Fruit fly (Drosophila melanogaster): Measurements from ENCODE around the gene CG32603.

Gene CG32603

DNA sequence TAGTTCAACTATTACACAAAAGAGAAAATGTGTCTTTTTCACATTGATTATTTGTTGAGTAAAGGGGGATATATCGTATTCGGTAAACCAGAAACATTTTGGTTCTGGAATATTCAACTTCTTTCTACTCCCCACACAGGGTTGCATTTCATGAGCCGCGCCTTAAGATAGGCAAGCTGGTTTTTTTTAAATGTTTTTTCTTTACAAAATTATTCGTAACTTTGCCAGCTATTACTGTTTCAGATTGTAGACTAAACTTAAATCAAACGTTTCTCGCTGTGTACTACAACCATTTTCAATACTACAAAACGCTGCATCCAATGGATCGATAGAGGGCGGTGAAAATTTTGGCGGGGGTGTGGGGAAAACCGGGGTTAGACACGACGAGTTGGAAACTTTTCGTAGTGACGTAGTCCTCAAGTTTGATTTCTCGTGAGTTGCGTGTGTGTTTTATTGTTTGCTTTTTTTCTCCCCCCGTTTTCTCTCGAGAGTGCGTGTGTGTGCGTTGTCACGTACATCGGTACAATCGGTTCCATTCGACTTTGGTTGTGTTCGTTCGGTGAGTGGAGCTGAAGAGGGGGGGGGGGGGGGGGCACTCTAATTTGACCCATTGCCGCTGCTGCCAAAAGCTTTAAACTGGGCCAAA lies 29.3 kb downstream of the CG32603 start:
- peak; percentile 18 for TF ChIP-seq fkh (GFP tag; optimal IDR thresholded peaks at IDR 0.05)
- peak; percentile 25 for TF ChIP-seq achi (GFP tag; optimal IDR thresholded peaks at IDR 0.05)
- peak; percentile 30 for TF ChIP-seq acj6 (GFP tag; optimal IDR thresholded peaks at IDR 0.05)
- TF ChIP-seq Sox14 (GFP tag; optimal IDR thresholded peaks at IDR 0.05) = peak; percentile 2
- TF ChIP-seq Met (GFP tag; optimal IDR thresholded peaks at IDR 0.05) = no peak
- TF ChIP-seq OdsH (GFP tag; optimal IDR thresholded peaks at IDR 0.05) = peak; percentile 42
- TF ChIP-seq net (GFP tag; optimal IDR thresholded peaks at IDR 0.05) = peak; percentile 5
- peak; percentile 51 for TF ChIP-seq CG6276 (GFP tag; optimal IDR thresholded peaks at IDR 0.05)
- TF ChIP-seq dac (GFP tag; optimal IDR thresholded peaks at IDR 0.05) = peak; percentile 55
- TF ChIP-seq CG6808 (GFP tag; optimal IDR thresholded peaks at IDR 0.05) = peak; percentile 51
- TF ChIP-seq svp (GFP tag) = no peak
- TF ChIP-seq Eip78C (GFP tag) = peak; percentile 77
- TF ChIP-seq CG6792 (GFP tag; optimal IDR thresholded peaks at IDR 0.05) = no peak
- peak; percentile 66 for TF ChIP-seq CG15336 (GFP tag; IDR thresholded peaks at IDR 0.05)
- TF ChIP-seq CG10631 (GFP tag; optimal IDR thresholded peaks at IDR 0.05) = peak; percentile 12
- TF ChIP-seq dsx (GFP tag; optimal IDR thresholded peaks at IDR 0.05; ENCODE audit: poor library complexity, severe bottlenecking) = no peak
- peak; percentile 54; the same call in 2 of the 3 replicates for TF ChIP-seq CG8119 (GFP tag; IDR thresholded peaks at IDR 0.05)
- no peak for TF ChIP-seq CG34406 (GFP tag; optimal IDR thresholded peaks at IDR 0.05)
- TF ChIP-seq Eip75B (GFP tag; optimal IDR thresholded peaks at IDR 0.05) = peak; percentile 16
- TF ChIP-seq pdm3 (GFP tag; optimal IDR thresholded peaks at IDR 0.05) = peak; percentile 30
- TF ChIP-seq Lpt (GFP tag; optimal IDR thresholded peaks at IDR 0.05) = peak; percentile 34
- TF ChIP-seq CG7368 (GFP tag; optimal IDR thresholded peaks at IDR 0.05) = no peak
- no peak for TF ChIP-seq Blimp-1 (GFP tag; optimal IDR thresholded peaks at IDR 0.05)
- TF ChIP-seq eg (GFP tag; IDR thresholded peaks at IDR 0.05) = peak; percentile 72
- peak; percentile 39 for TF ChIP-seq CG3919 (GFP tag; optimal IDR thresholded peaks at IDR 0.05)
- TF ChIP-seq fd59A (GFP tag; optimal IDR thresholded peaks at IDR 0.05) = no peak
- peak; percentile 59 for TF ChIP-seq CG4318 (GFP tag; optimal IDR thresholded peaks at IDR 0.05)
- peak in 1 of 2 experiments; percentile 30 for TF ChIP-seq salr (GFP tag; optimal IDR thresholded peaks at IDR 0.05)
- TF ChIP-seq CG32006 (GFP tag; optimal IDR thresholded peaks at IDR 0.05) = peak; percentile 77
- peak; percentile 71 for TF ChIP-seq Hr4 (GFP tag; optimal IDR thresholded peaks at IDR 0.05)
- TF ChIP-seq Hr38 (GFP tag; optimal IDR thresholded peaks at IDR 0.05) = no peak

DNA sequence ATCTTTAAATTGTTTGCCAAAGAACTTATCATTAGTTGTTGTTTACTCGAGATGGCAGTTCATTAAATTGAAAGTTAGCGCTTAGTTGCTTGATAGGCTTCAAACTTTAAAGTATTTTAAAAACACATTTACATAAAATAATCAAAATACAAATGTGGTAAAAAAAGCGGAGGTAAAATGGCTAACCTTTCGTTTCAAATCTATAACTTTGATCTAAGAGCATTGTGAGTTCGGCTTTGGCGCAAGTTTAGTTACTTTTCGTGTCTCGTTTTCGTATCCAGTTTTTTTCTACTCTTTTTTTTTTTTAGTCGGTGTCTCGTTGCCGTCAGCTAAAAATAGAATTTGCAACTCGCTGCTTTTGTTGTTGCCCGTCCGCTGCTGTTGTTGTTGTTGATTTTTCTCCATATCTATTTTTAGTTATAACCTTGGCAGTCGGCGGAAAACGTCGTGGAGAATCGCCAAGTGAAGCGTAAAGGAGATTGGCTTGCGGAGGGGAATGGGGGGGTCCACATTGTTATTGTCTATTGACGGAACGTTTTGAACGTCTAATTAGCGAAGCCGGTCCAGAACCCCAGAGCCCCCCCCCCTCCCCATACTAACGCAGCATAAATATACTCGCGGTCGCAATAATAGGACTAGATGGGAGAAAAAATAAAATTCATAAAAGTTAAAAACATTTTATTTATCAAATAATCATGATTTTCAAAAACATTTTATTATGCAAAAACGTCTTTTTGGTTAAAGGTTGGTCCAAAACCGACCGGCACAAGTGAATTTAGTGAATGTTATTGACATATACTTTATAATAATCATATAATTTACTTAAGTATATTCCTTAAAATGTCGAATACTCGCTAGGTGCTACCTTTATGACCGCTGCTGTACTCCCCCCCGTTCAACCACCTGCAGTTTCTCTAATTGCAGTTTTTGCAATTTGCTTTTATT lies 30.4 kb downstream of the CG32603 start:
- TF ChIP-seq achi (GFP tag; optimal IDR thresholded peaks at IDR 0.05) (peak; percentile 71), topi (GFP tag; optimal IDR thresholded peaks at IDR 0.05) (no peak), CG7368 (GFP tag; optimal IDR thresholded peaks at IDR 0.05) (no peak), ss (GFP tag; optimal IDR thresholded peaks at IDR 0.05) (peak; percentile 33 to 64), Hr4 (GFP tag; optimal IDR thresholded peaks at IDR 0.05) (peak; percentile 43), CG6276 (GFP tag; optimal IDR thresholded peaks at IDR 0.05) (peak; percentile 87), Eip93F (GFP tag; optimal IDR thresholded peaks at IDR 0.05) (no peak), Ets96B (tag; optimal IDR thresholded peaks at IDR 0.05) (peak; percentile 75), OdsH (GFP tag; optimal IDR thresholded peaks at IDR 0.05) (peak; percentile 71), Hr39 (GFP tag; optimal IDR thresholded peaks at IDR 0.05) (no peak), CG6854 (GFP tag; optimal IDR thresholded peaks at IDR 0.05) (peak; percentile 13), CG6808 (GFP tag; optimal IDR thresholded peaks at IDR 0.05) (peak; percentile 71), CG16779 (tag; optimal IDR thresholded peaks at IDR 0.05) (peak; percentile 80), CG1621 (tag; optimal IDR thresholded peaks at IDR 0.05) (peak; percentile 47), CG11762 (GFP tag; optimal IDR thresholded peaks at IDR 0.05; ENCODE audit: insufficient read depth) (peak; percentile 45), pdm3 (GFP tag; optimal IDR thresholded peaks at IDR 0.05) (peak; percentile 47), salr (GFP tag; optimal IDR thresholded peaks at IDR 0.05) (peak; percentile 33 to 59), Sox15 (GFP tag; optimal IDR thresholded peaks at IDR 0.05) (no peak), cyc (GFP tag; optimal IDR thresholded peaks at IDR 0.05) (no peak), CG10669 (GFP tag; optimal IDR thresholded peaks at IDR 0.05) (peak; percentile 66), CG8632 (GFP tag; optimal IDR thresholded peaks at IDR 0.05) (peak; percentile 32), CG15336 (GFP tag; IDR thresholded peaks at IDR 0.05) (peak; percentile 88), net (GFP tag; optimal IDR thresholded peaks at IDR 0.05) (peak; percentile 16), CG9139 (GFP tag; optimal IDR thresholded peaks at IDR 0.05) (peak; percentile 21), Sox102F (GFP tag; optimal IDR thresholded peaks at IDR 0.05) (no peak), Eip75B (GFP tag; optimal IDR thresholded peaks at IDR 0.05) (no peak), CG4318 (GFP tag; optimal IDR thresholded peaks at IDR 0.05) (peak; percentile 69), CG8119 (GFP tag; IDR thresholded peaks at IDR 0.05) (peak; percentile 86)

All from whole organism, prepupa.